Worm (Caenorhabditis elegans): ENCODE results near the gene sti-1.

DNA sequence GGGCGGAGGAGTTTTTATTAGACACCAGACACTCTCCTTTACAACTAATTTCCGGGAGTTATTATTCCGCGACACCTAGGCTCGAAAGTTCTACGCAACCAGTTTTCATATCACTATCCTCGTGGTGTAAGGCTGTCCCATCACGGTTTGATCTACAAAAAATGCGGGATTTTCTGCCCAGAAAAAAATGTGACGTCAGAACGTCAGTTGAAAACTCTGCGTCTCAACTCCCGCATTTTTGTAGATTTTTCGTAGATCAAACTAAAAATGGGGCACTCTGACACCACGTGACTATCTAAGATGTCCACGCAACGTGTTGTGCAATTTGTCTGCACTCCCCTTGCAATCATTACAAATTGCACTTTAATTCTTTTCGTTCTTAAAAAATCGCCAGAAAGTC lies 8.6 kb upstream of the sti-1 start, which contains the start of gene str-238:
- TF ChIP-seq pes-1 (GFP tag; IDR thresholded peaks at IDR 0.05) (no peak), B0310.2 (tag; optimal IDR thresholded peaks at IDR 0.05) (no peak), flt-1 (GFP tag; IDR thresholded peaks at IDR 0.05) (no peak), tbx-11 (GFP tag; IDR thresholded peaks at IDR 0.05) (no peak), ama-1 (optimal IDR thresholded peaks at IDR 0.05) (no peak), hnd-1 (tag; optimal IDR thresholded peaks at IDR 0.05) (no peak), hmbx-1 (tag; optimal IDR thresholded peaks at IDR 0.05) (no peak), hmg-4 (GFP tag; optimal IDR thresholded peaks at IDR 0.05) (no peak), ceh-36 (tag; optimal IDR thresholded peaks at IDR 0.05) (no peak), sea-1 (GFP tag; conservative IDR thresholded peaks at IDR 0.05) (no peak)

Data from whole organism, early embryonic.